Fruit fly (Drosophila melanogaster): ENCODE measurements around the gene CG10467.

CG10467 gene

dm6 chr3L:6103658-6104057 is 9.1 kb upstream of the CG10467 start:
- TF ChIP-seq insv (optimal IDR thresholded peaks at IDR 0.05) (no peak), Sin3A (optimal IDR thresholded peaks at IDR 0.05) (no peak), ttk (optimal IDR thresholded peaks at IDR 0.05) (no peak), psq (optimal IDR thresholded peaks at IDR 0.05) (no peak), Myc (optimal IDR thresholded peaks at IDR 0.05) (no peak), h (optimal IDR thresholded peaks at IDR 0.05) (no peak)

DNA sequence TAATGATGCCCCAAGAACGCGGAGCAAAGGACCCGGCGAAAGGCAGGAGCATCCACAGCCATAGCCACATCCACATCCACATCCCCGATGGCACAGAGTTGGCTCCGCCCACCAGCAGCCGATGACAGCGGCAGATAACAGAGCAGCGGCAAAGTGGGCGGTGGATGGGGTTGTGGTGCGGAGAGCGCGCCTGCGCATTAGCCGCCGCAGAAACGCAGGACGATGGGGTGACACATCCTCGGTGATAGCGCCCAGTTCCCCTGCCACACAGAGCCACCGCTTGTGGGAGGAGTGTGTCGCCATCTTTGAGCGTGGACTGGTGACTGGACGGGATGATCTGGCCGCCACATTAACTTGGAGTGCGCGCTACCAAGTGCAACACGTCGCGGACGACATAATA is 2.7 kb upstream of the CG10467 start, which contains the start of gene Ets65A:
Gene Ets65A (plus strand): TSS at position 348 of the 400 bp plus-strand sequence.
- TF ChIP-seq psq (optimal IDR thresholded peaks at IDR 0.05) = no peak
- TF ChIP-seq h (optimal IDR thresholded peaks at IDR 0.05) = no peak
- no peak for TF ChIP-seq ttk (optimal IDR thresholded peaks at IDR 0.05)
- TF ChIP-seq insv (optimal IDR thresholded peaks at IDR 0.05) = no peak

dm6 chr3L:6093213-6093612 is 1.3 kb downstream of the CG10467 start, which contains the start of gene CG10469:
CG10469 (minus strand) TSS chr3L:6093313.
- TF ChIP-seq Myc (optimal IDR thresholded peaks at IDR 0.05) = no peak
- no peak for TF ChIP-seq insv (optimal IDR thresholded peaks at IDR 0.05)
- TF ChIP-seq psq (optimal IDR thresholded peaks at IDR 0.05) = no peak
- TF ChIP-seq h (optimal IDR thresholded peaks at IDR 0.05) = no peak
- TF ChIP-seq Sin3A (optimal IDR thresholded peaks at IDR 0.05) = no peak
- TF ChIP-seq ttk (optimal IDR thresholded peaks at IDR 0.05) = no peak

dm6 chr3L:6085988-6086387 is 8.6 kb downstream of the CG10467 start:
- TF ChIP-seq Myc (optimal IDR thresholded peaks at IDR 0.05) (no peak), Sin3A (optimal IDR thresholded peaks at IDR 0.05) (no peak), insv (optimal IDR thresholded peaks at IDR 0.05) (no peak), psq (optimal IDR thresholded peaks at IDR 0.05) (no peak), ttk (optimal IDR thresholded peaks at IDR 0.05) (no peak), h (optimal IDR thresholded peaks at IDR 0.05) (no peak)

dm6 chr3L:6085157-6085556 is 9.4 kb downstream of the CG10467 start:
- TF ChIP-seq ttk (optimal IDR thresholded peaks at IDR 0.05) = no peak
- TF ChIP-seq Myc (optimal IDR thresholded peaks at IDR 0.05) = no peak
- TF ChIP-seq psq (optimal IDR thresholded peaks at IDR 0.05) = no peak
- TF ChIP-seq h (optimal IDR thresholded peaks at IDR 0.05) = no peak
- no peak for TF ChIP-seq Sin3A (optimal IDR thresholded peaks at IDR 0.05)
- no peak for TF ChIP-seq insv (optimal IDR thresholded peaks at IDR 0.05)

- TF ChIP-seq ttk (optimal IDR thresholded peaks at IDR 0.05) (no peak), Sin3A (optimal IDR thresholded peaks at IDR 0.05) (no peak), psq (optimal IDR thresholded peaks at IDR 0.05) (no peak), Myc (optimal IDR thresholded peaks at IDR 0.05) (no peak), insv (optimal IDR thresholded peaks at IDR 0.05) (no peak), h (optimal IDR thresholded peaks at IDR 0.05) (no peak)
Observed at dm6 chr3L:6084446-6084845, 10.1 kb downstream of the CG10467 start.

dm6 chr3L:6082561-6082960 is 12.0 kb downstream of the CG10467 start, which contains the start of gene CG13293:
CG13293 (plus strand) TSS chr3L:6082883.
- no peak for TF ChIP-seq insv (optimal IDR thresholded peaks at IDR 0.05)
- TF ChIP-seq Myc (optimal IDR thresholded peaks at IDR 0.05) = no peak

DNA sequence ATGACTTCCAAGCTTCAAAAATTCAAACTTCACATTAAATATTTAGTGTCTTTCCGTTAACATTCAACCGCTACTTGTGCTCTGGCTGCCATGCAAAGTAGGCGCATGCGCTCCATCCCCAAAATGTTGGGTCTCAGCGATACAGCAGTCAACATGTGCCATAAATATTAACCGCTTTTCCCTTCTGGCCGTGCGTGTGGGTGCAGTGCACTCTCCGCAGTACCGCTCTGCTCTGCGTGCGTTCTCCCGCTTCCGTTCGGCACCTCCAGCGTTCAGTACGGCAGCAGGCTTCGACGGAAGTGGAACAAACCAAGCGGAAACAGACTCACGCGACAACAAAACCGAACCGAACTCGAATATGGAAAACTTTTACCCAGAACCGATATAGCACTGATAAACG is 18.1 kb downstream of the CG10467 start, which contains the start of gene ssp6:
Gene ssp6 (plus strand): TSS at position 294 of the 400 bp plus-strand sequence.
- no peak for TF ChIP-seq ttk (optimal IDR thresholded peaks at IDR 0.05)
- TF ChIP-seq Sin3A (optimal IDR thresholded peaks at IDR 0.05) = no peak
- no peak for TF ChIP-seq psq (optimal IDR thresholded peaks at IDR 0.05)
- TF ChIP-seq insv (optimal IDR thresholded peaks at IDR 0.05) = no peak
- no peak for TF ChIP-seq h (optimal IDR thresholded peaks at IDR 0.05)
- no peak for TF ChIP-seq Myc (optimal IDR thresholded peaks at IDR 0.05)

DNA sequence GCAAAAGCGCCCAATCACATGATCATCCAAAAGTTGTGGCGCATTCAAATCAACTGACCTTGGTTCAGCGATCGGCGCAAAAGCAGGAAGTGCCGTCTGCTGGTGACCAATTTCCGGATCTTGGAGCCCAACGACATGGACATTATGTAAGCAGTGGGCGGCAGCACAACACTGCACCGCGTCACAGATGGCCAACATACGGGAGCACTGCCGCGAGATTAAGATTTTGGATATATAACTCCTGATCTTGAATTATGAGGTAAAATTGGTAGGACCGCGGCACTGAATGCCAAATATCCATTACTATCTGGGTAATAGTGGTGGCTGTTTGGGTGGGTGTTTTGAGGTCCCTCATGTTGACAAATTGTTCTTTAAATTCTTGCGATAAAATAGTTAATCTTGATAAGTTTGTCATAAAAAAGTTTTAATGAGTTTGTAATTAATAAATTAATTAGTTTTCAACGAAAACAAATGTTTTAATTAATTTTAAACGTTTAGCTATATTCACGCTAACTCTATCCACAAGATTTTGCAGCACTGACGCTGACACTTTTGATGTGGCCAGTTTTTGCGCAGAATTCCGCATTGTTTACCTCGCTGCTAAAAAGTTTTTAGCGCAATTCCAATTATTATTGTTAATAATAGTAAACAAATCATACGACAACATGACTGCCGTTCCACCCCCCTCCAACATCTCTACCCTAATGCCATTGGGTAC is 19.4 kb downstream of the CG10467 start, which contains the start of the genes CG13295 and CG6610:
Gene CG13295 (minus strand): TSS at position 271 of the 718 bp plus-strand sequence.
Gene CG6610 (plus strand): TSS at position 562 of the 718 bp plus-strand sequence.
- TF ChIP-seq h (optimal IDR thresholded peaks at IDR 0.05) = no peak
- no peak for TF ChIP-seq Sin3A (optimal IDR thresholded peaks at IDR 0.05)
- TF ChIP-seq insv (optimal IDR thresholded peaks at IDR 0.05) = no peak
- no peak for TF ChIP-seq Myc (optimal IDR thresholded peaks at IDR 0.05)
- no peak for TF ChIP-seq psq (optimal IDR thresholded peaks at IDR 0.05)
- TF ChIP-seq ttk (optimal IDR thresholded peaks at IDR 0.05) = no peak

dm6 chr3L:6071454-6072189 is 22.9 kb downstream of the CG10467 start, which contains the start of gene CG6602:
CG6602 (plus strand) TSS chr3L:6072139.
- TF ChIP-seq insv (optimal IDR thresholded peaks at IDR 0.05) (no peak), ttk (optimal IDR thresholded peaks at IDR 0.05) (no peak), Myc (optimal IDR thresholded peaks at IDR 0.05) (no peak), Sin3A (optimal IDR thresholded peaks at IDR 0.05) (no peak), psq (optimal IDR thresholded peaks at IDR 0.05) (no peak), h (optimal IDR thresholded peaks at IDR 0.05) (no peak)

- TF ChIP-seq ttk (optimal IDR thresholded peaks at IDR 0.05) = no peak
- no peak for TF ChIP-seq Sin3A (optimal IDR thresholded peaks at IDR 0.05)
- no peak for TF ChIP-seq h (optimal IDR thresholded peaks at IDR 0.05)
Observed at dm6 chr3L:6070119-6070518, 24.4 kb downstream of the CG10467 start.

DNA sequence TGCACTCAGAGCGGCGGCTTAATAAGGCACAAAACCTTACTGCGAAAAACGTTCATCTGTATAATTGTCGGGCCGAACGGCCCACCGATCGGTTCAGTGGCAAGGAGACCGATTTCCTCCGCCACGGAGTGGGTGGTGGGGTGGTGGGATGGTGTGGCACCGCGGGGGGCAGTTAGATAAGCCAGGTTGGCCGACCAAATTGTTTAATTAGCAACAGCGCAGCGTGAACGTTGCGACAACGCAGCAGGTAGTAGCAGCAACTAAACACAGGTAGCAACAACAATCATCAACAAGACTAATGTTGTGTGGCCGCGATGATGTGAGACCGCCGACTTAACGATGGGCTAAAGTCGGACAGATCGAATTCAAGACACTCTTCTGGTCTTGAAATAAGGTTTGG is 26.4 kb downstream of the CG10467 start:
- TF ChIP-seq Myc (optimal IDR thresholded peaks at IDR 0.05) = no peak
- no peak for TF ChIP-seq h (optimal IDR thresholded peaks at IDR 0.05)
- no peak for TF ChIP-seq insv (optimal IDR thresholded peaks at IDR 0.05)
- TF ChIP-seq Sin3A (optimal IDR thresholded peaks at IDR 0.05) = no peak
- TF ChIP-seq ttk (optimal IDR thresholded peaks at IDR 0.05) = no peak
- TF ChIP-seq psq (optimal IDR thresholded peaks at IDR 0.05) = no peak

All from Kc167 (cell line).